Fruit fly (Drosophila melanogaster): ENCODE data around the gene mfr.

DNA sequence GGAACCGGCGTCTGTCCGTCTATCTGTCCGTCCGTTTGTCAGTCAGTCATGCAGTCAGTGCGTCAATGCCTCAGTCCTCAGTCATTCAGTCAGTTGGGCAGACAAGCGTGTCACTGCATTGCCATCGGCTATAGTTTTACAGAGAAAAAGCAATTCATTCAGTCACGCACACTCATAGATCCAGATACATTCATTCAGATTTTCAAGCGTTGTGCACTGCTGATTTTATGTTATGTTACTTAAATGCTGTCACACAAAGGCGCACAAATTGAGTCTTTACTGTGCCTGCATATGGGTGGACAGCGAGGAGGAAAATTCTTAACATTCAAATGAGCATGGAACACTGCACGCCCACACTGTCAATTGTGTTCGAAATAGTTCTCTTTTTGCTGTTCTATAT, 47.3 kb downstream of the mfr start:
- no peak for TF ChIP-seq brk (GFP tag; optimal IDR thresholded peaks at IDR 0.05)
- no peak for TF ChIP-seq N (GFP tag; optimal IDR thresholded peaks at IDR 0.05)
- TF ChIP-seq foxo (GFP tag; optimal IDR thresholded peaks at IDR 0.05), result no peak
- no peak for TF ChIP-seq usp (GFP tag; optimal IDR thresholded peaks at IDR 0.05)
- no peak for TF ChIP-seq h (GFP tag; optimal IDR thresholded peaks at IDR 0.05)
- TF ChIP-seq psq (GFP tag; optimal IDR thresholded peaks at IDR 0.05), result no peak
- TF ChIP-seq Dif (GFP tag; optimal IDR thresholded peaks at IDR 0.05; ENCODE audit: partially characterized antibody), result no peak
- no peak for TF ChIP-seq CG9705 (GFP tag; optimal IDR thresholded peaks at IDR 0.05)
